Worm (Caenorhabditis elegans): ENCODE results near the gene C09B9.85.
"Not testable (repeated sequence)": the region's sequence is repeated elsewhere in the genome, so short reads cannot be mapped to it uniquely, and the experiment has no call there.

C09B9.85 gene

DNA sequence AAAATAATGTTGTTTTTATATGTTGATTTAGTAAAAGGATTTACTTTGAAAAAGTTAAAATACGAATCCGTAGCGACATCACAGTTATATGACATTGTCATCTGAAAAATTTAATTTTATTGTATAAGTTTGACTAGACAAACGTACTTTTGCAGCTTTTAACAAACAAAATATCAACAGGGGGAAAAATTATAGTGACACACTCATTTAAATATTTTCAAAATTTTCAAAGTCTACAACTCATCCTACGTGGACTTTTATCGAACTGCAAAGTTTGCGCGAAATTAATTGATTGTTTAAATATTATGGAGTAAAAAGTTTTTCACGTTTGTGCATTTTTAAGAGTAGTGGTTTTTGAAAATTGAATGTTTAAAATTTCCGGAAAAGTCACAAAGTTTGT is at the start of gene C09B9.85:
Gene C09B9.85, minus strand, starts transcription at position 101 of the 400 bp plus-strand sequence.
- TF ChIP-seq ces-1 (GFP tag; optimal IDR thresholded peaks at IDR 0.05) = no peak
- TF ChIP-seq mep-1 (tag; optimal IDR thresholded peaks at IDR 0.05) = no peak
- no peak for TF ChIP-seq drap-1 (GFP tag; optimal IDR thresholded peaks at IDR 0.05)
- TF ChIP-seq nhr-28 (tag; optimal IDR thresholded peaks at IDR 0.05) = no peak
- no peak for TF ChIP-seq lin-32 (GFP tag; optimal IDR thresholded peaks at IDR 0.05)
- TF ChIP-seq bed-3 (GFP tag; optimal IDR thresholded peaks at IDR 0.05) = no peak
- no peak for TF ChIP-seq elt-1 (tag; optimal IDR thresholded peaks at IDR 0.05; ENCODE audit: borderline replicate concordance, insufficient read depth)
- TF ChIP-seq nhr-2 (tag; optimal IDR thresholded peaks at IDR 0.05) = no peak
- TF ChIP-seq mls-2 (tag; optimal IDR thresholded peaks at IDR 0.05) = no peak
- no peak for TF ChIP-seq nhr-237 (tag; optimal IDR thresholded peaks at IDR 0.05)

DNA sequence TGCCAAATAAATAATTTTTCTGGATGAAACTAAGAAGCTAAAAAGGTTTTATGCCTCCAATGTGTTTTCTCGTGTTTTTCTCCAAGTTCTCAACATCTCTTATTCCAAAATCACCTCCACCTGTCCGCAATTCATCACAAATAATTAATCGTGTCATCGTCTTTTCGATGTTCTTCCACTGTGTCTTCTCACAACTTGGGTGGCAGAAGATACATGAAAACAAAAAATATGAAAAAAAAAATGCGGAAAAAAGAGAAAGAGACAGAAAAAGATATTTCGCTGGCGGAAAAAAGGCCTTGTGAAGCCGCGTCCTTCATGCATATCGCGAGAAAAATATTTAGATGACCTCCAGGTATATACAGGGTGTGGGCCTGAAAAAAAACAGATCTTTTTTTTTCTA is 48.3 kb upstream of the C09B9.85 start:
- TF ChIP-seq tbx-8 (GFP tag; optimal IDR thresholded peaks at IDR 0.05) (no peak), lin-32 (GFP tag; optimal IDR thresholded peaks at IDR 0.05) (no peak), nhr-76 (tag; optimal IDR thresholded peaks at IDR 0.05) (no peak), elt-3 (tag; optimal IDR thresholded peaks at IDR 0.05) (no peak), drap-1 (GFP tag; optimal IDR thresholded peaks at IDR 0.05) (no peak)

DNA sequence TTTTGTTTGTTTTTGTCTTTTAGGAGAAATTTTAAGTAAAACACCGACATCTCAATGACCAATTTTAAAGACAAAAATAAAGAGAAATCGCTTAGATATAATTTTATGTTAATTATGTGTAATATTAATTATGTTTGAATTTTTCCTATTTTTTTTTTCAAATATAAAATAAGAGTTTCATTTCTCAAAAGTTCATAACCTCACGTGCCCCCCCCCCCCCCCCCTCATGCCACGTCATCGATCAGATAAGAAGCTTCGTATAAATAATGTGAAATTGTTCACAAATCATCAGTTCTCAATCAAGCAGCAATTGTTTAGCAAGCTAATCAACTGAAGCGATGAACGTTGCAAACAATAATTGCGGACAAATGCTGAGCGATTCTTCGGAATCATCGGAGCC is 45.0 kb upstream of the C09B9.85 start, which contains the start of gene C02B10.6:
Gene C02B10.6, plus strand, starts transcription at position 301 of the 400 bp plus-strand sequence.
- TF ChIP-seq lsy-2 (tag; optimal IDR thresholded peaks at IDR 0.05); lin-32 (GFP tag; optimal IDR thresholded peaks at IDR 0.05); elt-1 (tag; optimal IDR thresholded peaks at IDR 0.05; ENCODE audit: borderline replicate concordance, insufficient read depth): not testable (repeated sequence)

DNA sequence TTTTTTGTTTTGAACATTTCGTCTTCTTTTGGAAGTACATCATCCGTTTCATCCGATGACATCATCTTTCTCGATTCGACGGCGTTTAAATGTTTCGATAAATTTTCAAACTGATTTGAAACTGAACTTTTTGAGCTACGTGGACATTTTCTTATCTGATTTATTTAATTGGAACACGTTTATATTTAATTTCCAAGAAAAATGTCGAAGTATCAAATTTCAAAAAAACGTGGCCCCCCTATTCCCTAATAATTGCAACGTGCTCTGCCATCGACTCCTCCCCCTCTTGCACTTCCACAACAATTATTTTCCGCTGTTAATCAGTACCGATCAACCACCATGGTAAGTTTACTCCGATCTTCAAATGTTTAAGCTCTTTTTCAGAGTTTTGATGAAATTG is 43.0 kb upstream of the C09B9.85 start, which contains the start of the genes R13H9.6 and rmd-6:
Gene R13H9.6, minus strand, starts transcription at position 101 of the 400 bp plus-strand sequence.
Gene rmd-6, plus strand, starts transcription at position 305 of the 400 bp plus-strand sequence.
- not testable (repeated sequence) for TF ChIP-seq ceh-43 (GFP tag; optimal IDR thresholded peaks at IDR 0.05); bed-3 (GFP tag; optimal IDR thresholded peaks at IDR 0.05); sptf-1 (tag; optimal IDR thresholded peaks at IDR 0.05)

DNA sequence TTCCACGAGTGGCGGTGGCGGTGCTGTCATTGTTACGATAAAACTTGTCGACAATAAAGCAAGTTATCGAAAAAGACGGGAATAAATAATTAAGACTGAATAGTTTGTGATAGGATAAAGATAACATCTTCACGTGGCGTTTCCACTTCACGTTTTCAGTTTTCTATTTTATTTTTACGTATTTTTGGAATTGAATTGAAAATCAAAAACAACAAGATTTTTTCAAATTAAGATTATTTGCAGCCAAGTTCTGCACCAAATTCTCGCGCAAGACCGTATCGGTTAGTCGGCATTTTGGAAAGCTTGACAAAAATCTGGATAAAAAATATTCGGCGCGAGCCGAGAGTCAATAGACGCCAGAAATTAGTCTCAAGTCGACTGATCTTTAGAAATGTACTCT is 41.3 kb upstream of the C09B9.85 start, which contains the start of gene ttbk-2.2:
Gene ttbk-2.2, minus strand, starts transcription at position 101 of the 400 bp plus-strand sequence.
- not testable (repeated sequence) for TF ChIP-seq snpc-4 (tag; optimal IDR thresholded peaks at IDR 0.05); flh-1 (GFP tag; optimal IDR thresholded peaks at IDR 0.05); nhr-76 (tag; optimal IDR thresholded peaks at IDR 0.05)

DNA sequence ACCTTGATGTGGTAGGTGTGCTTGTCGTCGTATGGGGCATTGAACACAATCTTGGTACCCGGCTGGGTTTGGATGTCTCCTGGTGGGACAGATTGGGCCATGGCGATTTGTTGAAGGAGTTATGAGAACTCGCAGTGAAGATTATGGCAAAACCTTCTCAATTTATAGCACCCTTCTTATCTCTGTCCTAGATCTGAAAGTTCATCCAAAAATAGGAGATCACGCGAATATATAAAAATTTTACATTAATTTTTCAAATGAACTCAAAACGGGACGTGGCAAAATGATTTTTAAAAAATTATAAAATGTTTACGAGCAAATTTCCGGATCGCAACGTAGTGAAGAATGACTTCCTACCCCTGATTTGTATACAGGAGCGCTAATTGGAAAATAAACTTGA is 39.4 kb upstream of the C09B9.85 start, which contains the start of gene msp-53:
Gene msp-53, minus strand, starts transcription at position 101 of the 400 bp plus-strand sequence.
- not testable (repeated sequence) for TF ChIP-seq mls-2 (tag; optimal IDR thresholded peaks at IDR 0.05); tbx-8 (GFP tag; optimal IDR thresholded peaks at IDR 0.05); M03D4.4 (tag; optimal IDR thresholded peaks at IDR 0.05)

DNA sequence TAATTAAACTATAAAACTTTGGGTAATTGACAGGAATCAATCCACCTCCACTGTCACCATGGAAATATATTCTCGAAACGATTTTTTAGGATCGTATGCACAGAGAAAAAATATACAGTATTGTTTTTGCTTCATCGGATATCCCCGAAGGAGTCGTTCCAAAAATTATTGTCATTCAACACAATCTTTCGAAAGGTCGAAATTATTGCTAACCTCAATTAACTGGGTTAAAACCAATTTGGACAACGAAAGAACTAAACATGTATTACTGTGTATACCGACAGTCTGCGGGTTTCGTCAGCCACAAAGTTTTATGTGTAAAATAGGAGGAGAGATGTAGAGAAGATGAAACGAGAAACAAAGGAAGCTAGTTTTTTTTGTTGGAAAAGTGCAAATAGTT is 37.8 kb upstream of the C09B9.85 start:
- no peak for TF ChIP-seq lin-13 (tag; optimal IDR thresholded peaks at IDR 0.05)
- no peak for TF ChIP-seq unc-62 (GFP tag; optimal IDR thresholded peaks at IDR 0.05)
- no peak for TF ChIP-seq ceh-39 (tag; optimal IDR thresholded peaks at IDR 0.05)
- no peak for TF ChIP-seq zip-8 (tag; optimal IDR thresholded peaks at IDR 0.05)
- no peak for TF ChIP-seq lin-32 (GFP tag; optimal IDR thresholded peaks at IDR 0.05)
- no peak for TF ChIP-seq tbx-8 (GFP tag; optimal IDR thresholded peaks at IDR 0.05)
- no peak for TF ChIP-seq M03D4.4 (tag; optimal IDR thresholded peaks at IDR 0.05)
- TF ChIP-seq snpc-4 (tag; optimal IDR thresholded peaks at IDR 0.05) = no peak
- TF ChIP-seq nhr-2 (tag; optimal IDR thresholded peaks at IDR 0.05) = no peak
- TF ChIP-seq ham-2 (GFP tag; optimal IDR thresholded peaks at IDR 0.05) = no peak
- no peak for TF ChIP-seq cnd-1 (tag; optimal IDR thresholded peaks at IDR 0.05)
- TF ChIP-seq elt-1 (tag; optimal IDR thresholded peaks at IDR 0.05; ENCODE audit: borderline replicate concordance, insufficient read depth) = no peak
- no peak for TF ChIP-seq ceh-43 (GFP tag; optimal IDR thresholded peaks at IDR 0.05)

All from whole organism, mixed stage, embryonic.